Worm (Caenorhabditis elegans) whole organism, L4/young adult: Measurements from ENCODE around the gene ttr-15.

Source experiments
- W03F9.2 ChIP-seq: fragments of 150-350 bp; optimal IDR thresholded peaks from 2 replicates; lab custom pipeline; 2014; ENCODE audit warnings: missing biosample characterization, missing genetic modification characterization
- dao-5 ChIP-seq: sonication (generic microtip); optimal IDR thresholded peaks from 2 replicates; lab custom pipeline; 2016; ENCODE audit warnings: missing genotype, missing genetic modification characterization, moderate library complexity, missing compliant biosample characterization
- him-1 ChIP-seq: sonication (generic microtip); optimal IDR thresholded peaks from 2 replicates; lab custom pipeline; 2016; ENCODE audit warnings: missing genotype, missing genetic modification reagents, missing genetic modification characterization, missing compliant biosample characterization

ce11 chrIII:10357598-10358186, 20.0 kb downstream of the ttr-15 start, which contains the start of gene umps-1:
- TF ChIP-seq him-1 (no peak), dao-5 (tag; lab: Kevin White, UChicago) (no peak), W03F9.2 (tag; lab: Kevin White, UChicago) (peak; percentile 57)
